Worm (Caenorhabditis elegans): ENCODE measurements around the gene C01G12.13.

C01G12.13 gene

ce11 chrII:14622758-14623157 is 46.2 kb downstream of the C01G12.13 start, which contains the start of gene mltn-10:
TSS of gene mltn-10 (plus strand) at chrII:14623058.
- TF ChIP-seq pag-3 (tag; optimal IDR thresholded peaks at IDR 0.05; ENCODE audit: borderline replicate concordance, insufficient read depth) (no peak), nhr-47 (tag; optimal IDR thresholded peaks at IDR 0.05) (no peak), lir-3 (tag; optimal IDR thresholded peaks at IDR 0.05; ENCODE audit: poor library complexity) (no peak), ceh-8 (GFP tag; optimal IDR thresholded peaks at IDR 0.05) (no peak), elt-3 (tag; optimal IDR thresholded peaks at IDR 0.05) (no peak), nhr-84 (tag; optimal IDR thresholded peaks at IDR 0.05) (no peak), nhr-20 (tag; optimal IDR thresholded peaks at IDR 0.05) (no peak), unc-62 (GFP tag; optimal IDR thresholded peaks at IDR 0.05) (no peak), ces-1 (GFP tag; optimal IDR thresholded peaks at IDR 0.05) (no peak), blmp-1 (tag; optimal IDR thresholded peaks at IDR 0.05) (no peak), C04F5.9 (tag; optimal IDR thresholded peaks at IDR 0.05) (no peak), C16A3.4 (tag; optimal IDR thresholded peaks at IDR 0.05) (no peak)

- TF ChIP-seq ets-5 (GFP tag; IDR thresholded peaks at IDR 0.05) (no peak), blmp-1 (tag; optimal IDR thresholded peaks at IDR 0.05) (peak; percentile 97), ceh-88 (GFP tag; IDR thresholded peaks at IDR 0.05) (no peak), C16A3.4 (tag; optimal IDR thresholded peaks at IDR 0.05) (no peak)
Measured at ce11 chrII:14626883-14627282, 50.4 kb downstream of the C01G12.13 start.

ce11 chrII:14627330-14627729 is 50.8 kb downstream of the C01G12.13 start, which contains the start of gene tag-297:
TSS of gene tag-297 (plus strand) at chrII:14627630.
- TF ChIP-seq efl-1 (optimal IDR thresholded peaks at IDR 0.05): no peak
- TF ChIP-seq efl-1 (GFP tag; optimal IDR thresholded peaks at IDR 0.05 in 1 of 2): no peak
- no peak for TF ChIP-seq fos-1 (tag; optimal IDR thresholded peaks at IDR 0.05)
- TF ChIP-seq hlh-17 (GFP tag; optimal IDR thresholded peaks at IDR 0.05; ENCODE audit: borderline replicate concordance): no peak
- no peak for TF ChIP-seq zip-4 (GFP tag; optimal IDR thresholded peaks at IDR 0.05)

Measured in whole organism, L1 larva.